Worm (Caenorhabditis elegans): Measurements from ENCODE around the gene daf-41.

- no peak for TF ChIP-seq ama-1 (optimal IDR thresholded peaks at IDR 0.05)
- TF ChIP-seq C04F5.9 (tag; optimal IDR thresholded peaks at IDR 0.05): no peak
- no peak for TF ChIP-seq zip-4 (GFP tag; optimal IDR thresholded peaks at IDR 0.05)
These were observed 11.1 kb downstream of the daf-41 start, which contains the start of the genes C34E10.9 and hap-1 for ce11 chrIII:5263299-5263993.
